Fruit fly (Drosophila melanogaster): ENCODE measurements around the gene Grip.

Grip gene

DNA sequence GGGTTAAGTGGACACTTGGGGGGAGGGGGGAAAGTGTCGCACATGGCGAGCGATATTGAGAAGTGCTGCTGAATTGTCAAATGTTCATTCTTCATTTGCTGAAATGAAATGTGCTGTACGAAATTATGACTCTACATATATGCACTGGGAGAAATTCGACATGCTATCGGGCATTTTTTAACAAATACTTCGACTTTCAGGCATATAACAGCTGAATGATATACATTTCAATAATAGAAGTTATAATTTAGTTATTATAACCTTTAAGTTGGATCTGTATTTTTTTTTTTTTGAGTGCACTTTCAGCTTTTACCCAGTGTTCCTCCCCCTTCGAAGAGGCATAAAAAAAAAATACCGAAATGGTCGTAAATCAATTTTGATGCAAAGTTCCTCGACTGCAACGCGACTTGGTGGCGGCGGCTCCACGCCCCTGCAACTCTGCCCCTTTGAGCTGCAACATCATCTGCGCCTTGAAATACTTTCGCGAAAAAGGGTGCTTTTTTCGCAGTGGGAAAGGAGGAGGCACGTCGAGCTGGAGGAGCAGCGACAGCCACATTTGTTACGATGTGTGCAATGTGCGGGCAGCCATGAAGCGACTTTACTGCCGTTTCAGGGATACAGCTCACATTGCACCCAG is 7.4 kb downstream of the Grip start:
- no peak for TF ChIP-seq ey (GFP tag; optimal IDR thresholded peaks at IDR 0.05)
- TF ChIP-seq Hr83 (GFP tag; optimal IDR thresholded peaks at IDR 0.05; ENCODE audit: poor library complexity, severe bottlenecking), result no peak
- no peak for TF ChIP-seq Vsx2 (GFP tag; optimal IDR thresholded peaks at IDR 0.05; ENCODE audit: partially characterized antibody)
- no peak for TF ChIP-seq CG32264 (GFP tag; optimal IDR thresholded peaks at IDR 0.05)
- peak; percentile 66 for TF ChIP-seq HLH106 (tag; optimal IDR thresholded peaks at IDR 0.05)
- no peak for TF ChIP-seq brk (GFP tag; optimal IDR thresholded peaks at IDR 0.05)
- TF ChIP-seq CG9705 (GFP tag; optimal IDR thresholded peaks at IDR 0.05), result peak; percentile 47
- TF ChIP-seq Mio (GFP tag; optimal IDR thresholded peaks at IDR 0.05), result no peak
- peak; percentile 40 for TF ChIP-seq psq (GFP tag; optimal IDR thresholded peaks at IDR 0.05)
- no peak for TF ChIP-seq sv (GFP tag; optimal IDR thresholded peaks at IDR 0.05)
- peak; percentile 64 for TF ChIP-seq Sp1 (GFP tag; optimal IDR thresholded peaks at IDR 0.05)
- TF ChIP-seq Dfd (GFP tag; optimal IDR thresholded peaks at IDR 0.05), result no peak
- no peak for TF ChIP-seq pan (optimal IDR thresholded peaks at IDR 0.05)
- peak; percentile 49 for TF ChIP-seq br (GFP tag; optimal IDR thresholded peaks at IDR 0.05)
- no peak for TF ChIP-seq jim (GFP tag; optimal IDR thresholded peaks at IDR 0.05)
- peak; percentile 59 for TF ChIP-seq rgr (GFP tag; optimal IDR thresholded peaks at IDR 0.05)
- no peak for TF ChIP-seq dl (GFP tag; optimal IDR thresholded peaks at IDR 0.05; ENCODE audit: insufficient read depth in 1 of 2, partially characterized antibody in 2 of 2)
- TF ChIP-seq N (GFP tag; optimal IDR thresholded peaks at IDR 0.05), result no peak
- no peak for TF ChIP-seq Dif (GFP tag; optimal IDR thresholded peaks at IDR 0.05; ENCODE audit: partially characterized antibody)
- TF ChIP-seq OdsH (GFP tag; optimal IDR thresholded peaks at IDR 0.05), result peak; percentile 48
- no peak for TF ChIP-seq CrebA (GFP tag; optimal IDR thresholded peaks at IDR 0.05; ENCODE audit: borderline replicate concordance)
- TF ChIP-seq lola (GFP tag; optimal IDR thresholded peaks at IDR 0.05), result no peak
- TF ChIP-seq Abd-B (GFP tag; optimal IDR thresholded peaks at IDR 0.05), result no peak
- no peak for TF ChIP-seq Hr78 (GFP tag; optimal IDR thresholded peaks at IDR 0.05)
- TF ChIP-seq Myc (optimal IDR thresholded peaks at IDR 0.05), result no peak
- no peak for TF ChIP-seq tai (GFP tag; optimal IDR thresholded peaks at IDR 0.05)
- no peak for TF ChIP-seq dsf (GFP tag; optimal IDR thresholded peaks at IDR 0.05; ENCODE audit: borderline replicate concordance)
- TF ChIP-seq usp (GFP tag; optimal IDR thresholded peaks at IDR 0.05), result no peak
- TF ChIP-seq fru (GFP tag; optimal IDR thresholded peaks at IDR 0.05), result peak; percentile 26
- no peak for TF ChIP-seq Rel (GFP tag; optimal IDR thresholded peaks at IDR 0.05)
- peak; percentile 7 for TF ChIP-seq Rel (tag; optimal IDR thresholded peaks at IDR 0.05)
- TF ChIP-seq Jra (GFP tag; optimal IDR thresholded peaks at IDR 0.05), result no peak
- peak; percentile 72 for TF ChIP-seq h (GFP tag; optimal IDR thresholded peaks at IDR 0.05)
- TF ChIP-seq sage (GFP tag; optimal IDR thresholded peaks at IDR 0.05), result peak; percentile 62
- TF ChIP-seq GATAd (GFP tag; optimal IDR thresholded peaks at IDR 0.05), result no peak
- peak; percentile 50 for TF ChIP-seq Hnf4 (GFP tag; optimal IDR thresholded peaks at IDR 0.05)
- peak; percentile 48 for TF ChIP-seq dmrt93B (GFP tag; optimal IDR thresholded peaks at IDR 0.05)
- TF ChIP-seq foxo (GFP tag; optimal IDR thresholded peaks at IDR 0.05), result peak in 1 of 2 experiments; percentile 45
- no peak for TF ChIP-seq woc (GFP tag; optimal IDR thresholded peaks at IDR 0.05)

DNA sequence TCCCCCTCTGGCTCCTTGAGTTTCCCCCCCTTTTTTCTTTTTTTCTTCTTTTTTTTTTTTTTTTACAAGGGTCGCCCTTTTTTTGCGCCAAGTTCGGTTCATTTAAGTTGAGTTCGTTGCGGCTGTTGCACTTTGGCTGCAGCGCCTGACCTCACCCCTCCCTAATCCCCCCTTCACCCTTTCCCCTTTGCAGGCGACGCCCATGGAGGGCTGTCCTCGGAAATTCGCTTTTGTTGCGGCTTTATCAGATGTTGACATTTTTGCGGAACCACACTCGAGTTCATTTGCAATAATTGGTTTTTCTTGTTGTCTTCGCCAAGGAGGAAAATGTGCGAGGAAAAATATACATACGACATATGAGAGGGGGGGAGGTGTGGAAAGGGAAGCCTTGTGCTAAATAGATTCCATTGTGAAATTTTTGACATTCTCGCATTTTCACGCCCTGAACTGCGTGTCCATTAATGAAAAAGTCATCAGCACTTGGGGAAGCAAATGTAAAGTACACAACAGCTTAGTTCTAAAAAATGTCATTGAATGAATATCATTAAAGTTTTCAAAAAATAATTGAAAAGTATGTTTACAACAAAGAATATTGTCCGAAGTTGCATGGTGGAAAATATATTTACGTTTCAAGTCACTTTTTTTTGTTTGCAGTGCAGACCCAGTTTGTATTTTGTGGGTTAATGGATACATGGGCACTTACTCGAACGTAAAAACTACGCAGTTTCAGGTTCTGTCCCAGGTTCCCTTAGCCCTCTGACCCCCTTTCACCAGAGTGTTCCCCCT is 8.5 kb downstream of the Grip start:
- TF ChIP-seq Hr78 (GFP tag; optimal IDR thresholded peaks at IDR 0.05) (no peak), br (GFP tag; optimal IDR thresholded peaks at IDR 0.05) (no peak), woc (GFP tag; optimal IDR thresholded peaks at IDR 0.05) (no peak), GATAd (GFP tag; optimal IDR thresholded peaks at IDR 0.05) (no peak), jim (GFP tag; optimal IDR thresholded peaks at IDR 0.05) (no peak), dl (GFP tag; optimal IDR thresholded peaks at IDR 0.05; ENCODE audit: insufficient read depth in 1 of 2, partially characterized antibody in 2 of 2) (no peak), HLH106 (tag; optimal IDR thresholded peaks at IDR 0.05) (no peak), Vsx2 (GFP tag; optimal IDR thresholded peaks at IDR 0.05; ENCODE audit: partially characterized antibody) (no peak), Hr83 (GFP tag; optimal IDR thresholded peaks at IDR 0.05; ENCODE audit: poor library complexity, severe bottlenecking) (no peak), CrebA (GFP tag; optimal IDR thresholded peaks at IDR 0.05; ENCODE audit: borderline replicate concordance) (no peak), Sp1 (GFP tag; optimal IDR thresholded peaks at IDR 0.05) (no peak), Jra (GFP tag; optimal IDR thresholded peaks at IDR 0.05) (no peak), N (GFP tag; optimal IDR thresholded peaks at IDR 0.05) (no peak), CG32264 (GFP tag; optimal IDR thresholded peaks at IDR 0.05) (no peak), pan (optimal IDR thresholded peaks at IDR 0.05) (no peak), CG9705 (GFP tag; optimal IDR thresholded peaks at IDR 0.05) (no peak)

Measured in whole organism, wandering third instar larva.